Fruit fly (Drosophila melanogaster) whole organism: Measurements from ENCODE around the gene CG42633.
A peak's percentile ranks its signal among the peaks of the same experiment; 100 is the strongest.

Experiments used
- CG8478 ChIP-seq: fragments of >200 bp; optimal IDR thresholded peaks from 2 replicates; lab custom pipeline; 2018; ENCODE audit warnings: inconsistent platforms
- Dll ChIP-seq: fragments of >200 bp; optimal IDR thresholded peaks from 2 replicates; lab custom pipeline; 2017
- EcR ChIP-seq, 2 experiments: fragments of >200 bp; optimal IDR thresholded peaks; 2 replicates each; lab custom pipeline; 2017; ENCODE audit warnings: missing biosample characterization in 2 of 2, missing genetic modification characterization in 2 of 2, missing genetic modification reagents in 2 of 2
- pan ChIP-seq: fragments of >200 bp; optimal IDR thresholded peaks from 2 replicates; lab custom pipeline; 2017
- psq ChIP-seq: fragments of >200 bp; optimal IDR thresholded peaks from 2 replicates; lab custom pipeline; 2017
- usp ChIP-seq: fragments of >200 bp; optimal IDR thresholded peaks from 2 replicates; lab custom pipeline; 2017; ENCODE audit warnings: missing biosample characterization, missing genetic modification characterization, mixed read lengths

The CG42633 gene

DNA sequence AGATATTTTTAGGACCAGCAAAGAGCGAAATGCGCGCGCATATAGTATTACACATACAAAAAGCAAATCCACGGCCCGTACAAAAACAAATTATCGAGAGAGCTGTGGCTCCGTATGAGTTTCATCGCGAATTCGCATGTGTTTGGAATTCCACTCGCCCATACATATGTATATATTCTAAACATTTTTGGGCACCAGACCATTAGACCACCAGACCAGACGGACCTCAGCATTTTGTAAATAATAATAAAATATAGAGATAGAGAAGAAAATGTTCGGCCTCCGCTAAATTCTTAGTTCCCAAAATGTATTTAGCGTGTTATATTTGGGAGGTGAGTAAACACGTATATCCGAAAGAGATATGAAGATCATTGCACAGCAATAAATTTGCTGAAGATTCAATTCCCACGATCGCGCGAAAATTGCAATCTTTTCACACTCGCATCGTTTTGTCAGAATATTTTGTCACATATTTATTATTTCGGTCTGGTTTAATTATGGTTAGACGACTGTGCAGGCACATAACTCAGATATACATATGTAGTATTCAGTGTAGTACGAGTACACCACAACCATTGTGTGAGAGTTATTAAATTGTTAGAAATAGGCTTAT, 5.9 kb downstream of the CG42633 start:
- TF ChIP-seq EcR (GFP tag; optimal IDR thresholded peaks at IDR 0.05; lab: Kevin White, UChicago) (no peak), psq (lab: Kevin White, UChicago) (no peak), CG8478 (lab: Kevin White, UChicago) (no peak)

dm6 chr3R:10775246-10775645, 6.8 kb downstream of the CG42633 start:
- TF ChIP-seq pan = no peak
- no peak for TF ChIP-seq CG8478 (lab: Kevin White, UChicago)
- no peak for TF ChIP-seq psq (lab: Kevin White, UChicago)
- TF ChIP-seq Dll = no peak
- TF ChIP-seq EcR (GFP tag; optimal IDR thresholded peaks at IDR 0.05; lab: Kevin White, UChicago) = no peak
- no peak for TF ChIP-seq usp (GFP tag; lab: Kevin White, UChicago)

- no peak for TF ChIP-seq pan
- no peak for TF ChIP-seq Dll
- TF ChIP-seq EcR (GFP tag; optimal IDR thresholded peaks at IDR 0.05; lab: Kevin White, UChicago) = no peak
- TF ChIP-seq usp (GFP tag; lab: Kevin White, UChicago) = no peak
- no peak for TF ChIP-seq CG8478 (lab: Kevin White, UChicago)
- no peak for TF ChIP-seq psq (lab: Kevin White, UChicago)
These were observed 14.5 kb downstream of the CG42633 start, which contains the start of gene TfIIFbeta for dm6 chr3R:10767526-10767925. Gene TfIIFbeta, minus strand, starts transcription at chr3R:10767804.

DNA sequence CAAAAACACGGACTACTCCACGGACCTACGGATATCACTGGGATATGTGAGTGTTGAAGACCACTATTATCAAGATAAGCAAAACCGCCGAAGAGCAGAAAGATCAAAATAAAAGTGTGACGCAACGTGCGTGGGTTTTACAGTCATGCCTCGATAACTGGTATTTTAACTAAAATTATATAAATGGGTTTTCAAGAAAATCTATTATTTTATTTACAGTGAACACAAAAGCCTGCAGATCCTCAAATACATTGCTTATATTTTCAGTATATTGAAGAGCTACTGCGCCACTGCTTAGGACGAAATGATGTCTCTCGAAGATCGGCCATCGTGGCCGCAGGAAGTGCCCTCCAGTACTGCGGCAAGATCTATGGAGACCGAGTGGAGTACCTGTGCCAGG, 20.1 kb downstream of the CG42633 start:
- no peak for TF ChIP-seq psq (lab: Kevin White, UChicago)
- no peak for TF ChIP-seq Dll
- no peak for TF ChIP-seq EcR (GFP tag; optimal IDR thresholded peaks at IDR 0.05; lab: Kevin White, UChicago)
- TF ChIP-seq CG8478 (lab: Kevin White, UChicago) = no peak
- no peak for TF ChIP-seq pan
- TF ChIP-seq usp (GFP tag; lab: Kevin White, UChicago) = no peak

- TF ChIP-seq usp (GFP tag; lab: Kevin White, UChicago) = no peak
- peak; percentile 6 for TF ChIP-seq psq (lab: Kevin White, UChicago)
These were observed 20.9 kb downstream of the CG42633 start, which contains the start of the genes MED7 and Cap-H2 for dm6 chr3R:10760966-10761855. Gene MED7, minus strand, starts transcription at chr3R:10761032. Gene Cap-H2, plus strand, starts transcription at chr3R:10761310.

dm6 chr3R:10759348-10759847, 22.7 kb downstream of the CG42633 start, which contains the start of gene CG31272:
Gene CG31272, minus strand, starts transcription at chr3R:10759398.
- TF ChIP-seq Dll (no peak), usp (GFP tag; lab: Kevin White, UChicago) (no peak), EcR (GFP tag; optimal IDR thresholded peaks at IDR 0.05; lab: Kevin White, UChicago) (no peak), psq (lab: Kevin White, UChicago) (no peak), pan (no peak), CG8478 (lab: Kevin White, UChicago) (no peak)

- no peak for TF ChIP-seq Dll
- TF ChIP-seq EcR (GFP tag; optimal IDR thresholded peaks at IDR 0.05; lab: Kevin White, UChicago) = no peak
- TF ChIP-seq psq (lab: Kevin White, UChicago) = no peak
- TF ChIP-seq CG8478 (lab: Kevin White, UChicago) = no peak
- no peak for TF ChIP-seq pan
- TF ChIP-seq usp (GFP tag; lab: Kevin White, UChicago) = no peak
These were observed 26.5 kb downstream of the CG42633 start, which contains the start of gene CG14691 for dm6 chr3R:10755534-10755933. Gene CG14691, minus strand, starts transcription at chr3R:10755634.

dm6 chr3R:10751061-10751460, 31.0 kb downstream of the CG42633 start, which contains the start of gene TkR86C:
Gene TkR86C, minus strand, starts transcription at chr3R:10751228.
- TF ChIP-seq Dll = no peak
- no peak for TF ChIP-seq EcR (GFP tag; optimal IDR thresholded peaks at IDR 0.05; lab: Kevin White, UChicago)
- no peak for TF ChIP-seq CG8478 (lab: Kevin White, UChicago)

- TF ChIP-seq CG8478 (lab: Kevin White, UChicago) = no peak
- TF ChIP-seq usp (GFP tag; lab: Kevin White, UChicago) = no peak
- TF ChIP-seq Dll = no peak
- no peak for TF ChIP-seq psq (lab: Kevin White, UChicago)
- TF ChIP-seq EcR (GFP tag; optimal IDR thresholded peaks at IDR 0.05; lab: Kevin White, UChicago) = no peak
- TF ChIP-seq pan = no peak
These were observed 34.4 kb downstream of the CG42633 start for dm6 chr3R:10747650-10748049.

dm6 chr3R:10735857-10736256, 46.2 kb downstream of the CG42633 start, which contains the start of gene tomboy20:
Gene tomboy20, minus strand, starts transcription at chr3R:10735957.
- TF ChIP-seq EcR (GFP tag; optimal IDR thresholded peaks at IDR 0.05; lab: Kevin White, UChicago) (no peak), psq (lab: Kevin White, UChicago) (no peak), Dll (no peak), CG8478 (lab: Kevin White, UChicago) (no peak), usp (GFP tag; lab: Kevin White, UChicago) (no peak), pan (no peak)
